Worm (Caenorhabditis elegans): ENCODE data around the gene Y45F10C.2.

Y45F10C.2 gene

ce11 chrIV:13696900-13697299, 34.4 kb upstream of the Y45F10C.2 start:
- TF ChIP-seq nhr-11 (tag; optimal IDR thresholded peaks at IDR 0.05) (no peak), blmp-1 (tag; optimal IDR thresholded peaks at IDR 0.05; ENCODE audit: insufficient read depth) (no peak)

DNA sequence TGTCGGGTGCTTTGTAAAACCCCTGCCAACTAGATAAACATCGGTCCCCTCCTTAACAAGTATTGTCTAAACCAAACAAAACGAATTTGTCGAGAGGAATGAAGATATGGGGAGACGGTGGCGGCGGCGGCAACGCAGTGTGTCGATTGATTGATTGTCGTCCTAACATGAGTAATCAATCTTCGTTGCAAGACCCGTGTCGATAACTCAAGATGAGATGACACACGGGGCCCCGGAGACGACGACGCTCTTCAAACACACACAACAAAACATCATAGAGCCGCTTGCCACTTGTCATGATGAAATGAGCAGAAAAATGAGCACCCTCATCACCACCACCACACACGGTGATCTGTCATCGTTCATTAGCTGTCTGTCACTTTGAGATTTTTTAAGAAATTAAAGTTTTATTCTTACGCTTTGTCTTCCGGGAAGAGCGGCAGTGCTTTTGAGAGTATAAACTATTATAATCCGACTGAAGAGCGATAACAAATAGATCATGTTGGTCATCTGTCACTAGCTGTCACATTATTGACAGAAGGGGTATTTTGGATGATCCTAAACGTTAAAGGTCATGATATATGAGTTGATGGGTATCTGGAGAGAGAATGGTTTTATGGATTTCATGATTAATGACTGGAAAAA, 33.4 kb upstream of the Y45F10C.2 start:
- TF ChIP-seq nhr-23 (tag; optimal IDR thresholded peaks at IDR 0.05) = no peak
- TF ChIP-seq unc-62 (GFP tag; optimal IDR thresholded peaks at IDR 0.05) = peak; percentile 97
- TF ChIP-seq lsy-2 (tag; optimal IDR thresholded peaks at IDR 0.05) = peak in 1 of 2 experiments; percentile 36
- no peak for TF ChIP-seq nhr-77 (tag; optimal IDR thresholded peaks at IDR 0.05)
- TF ChIP-seq sma-9 (GFP tag; optimal IDR thresholded peaks at IDR 0.05) = peak; percentile 37
- TF ChIP-seq sma-9 (tag; optimal IDR thresholded peaks at IDR 0.05) = no peak
- no peak for TF ChIP-seq ceh-82 (tag; optimal IDR thresholded peaks at IDR 0.05)
- no peak for TF ChIP-seq R02D3.7 (tag; optimal IDR thresholded peaks at IDR 0.05)
- TF ChIP-seq nhr-11 (tag; optimal IDR thresholded peaks at IDR 0.05) = no peak
- TF ChIP-seq lin-11 (tag; optimal IDR thresholded peaks at IDR 0.05) = no peak
- no peak for TF ChIP-seq egl-27 (tag; optimal IDR thresholded peaks at IDR 0.05)
- peak; percentile 97 for TF ChIP-seq mab-5 (tag; optimal IDR thresholded peaks at IDR 0.05)
- peak; percentile 32 for TF ChIP-seq zag-1 (tag; optimal IDR thresholded peaks at IDR 0.05)
- TF ChIP-seq nhr-237 (tag; optimal IDR thresholded peaks at IDR 0.05) = no peak
- peak; percentile 19 for TF ChIP-seq crh-2 (tag; optimal IDR thresholded peaks at IDR 0.05)
- TF ChIP-seq elt-1 (tag; optimal IDR thresholded peaks at IDR 0.05) = no peak
- no peak for TF ChIP-seq peb-1 (tag; optimal IDR thresholded peaks at IDR 0.05)
- no peak for TF ChIP-seq ztf-1 (GFP tag; conservative IDR thresholded peaks at IDR 0.05)
- TF ChIP-seq blmp-1 (tag; optimal IDR thresholded peaks at IDR 0.05; ENCODE audit: insufficient read depth) = no peak
- no peak for TF ChIP-seq nhr-21 (tag; optimal IDR thresholded peaks at IDR 0.05)
- peak; percentile 93 for TF ChIP-seq lin-39 (tag; optimal IDR thresholded peaks at IDR 0.05)
- TF ChIP-seq C34F6.9 (tag; optimal IDR thresholded peaks at IDR 0.05) = no peak
- no peak for TF ChIP-seq alr-1 (tag; optimal IDR thresholded peaks at IDR 0.05)
- TF ChIP-seq nhr-129 (tag; optimal IDR thresholded peaks at IDR 0.05) = peak; percentile 78
- TF ChIP-seq ZK546.5 (tag; optimal IDR thresholded peaks at IDR 0.05) = no peak
- TF ChIP-seq sma-3 (GFP tag; optimal IDR thresholded peaks at IDR 0.05) = no peak
- peak; percentile 33 for TF ChIP-seq Y55F3AM.14 (GFP tag; optimal IDR thresholded peaks at IDR 0.05)
- no peak for TF ChIP-seq snpc-4 (tag; optimal IDR thresholded peaks at IDR 0.05)
- no peak for TF ChIP-seq elt-3 (tag; optimal IDR thresholded peaks at IDR 0.05)
- no peak for TF ChIP-seq ztf-11 (tag; optimal IDR thresholded peaks at IDR 0.05)
- TF ChIP-seq dmd-4 (tag; optimal IDR thresholded peaks at IDR 0.05) = no peak
- no peak for TF ChIP-seq mdl-1 (tag; optimal IDR thresholded peaks at IDR 0.05)
- TF ChIP-seq lin-13 (GFP tag; optimal IDR thresholded peaks at IDR 0.05) = no peak
- no peak for TF ChIP-seq nhr-6 (tag; optimal IDR thresholded peaks at IDR 0.05)
- TF ChIP-seq unc-39 (tag; optimal IDR thresholded peaks at IDR 0.05) = no peak
- TF ChIP-seq nhr-25 (tag; optimal IDR thresholded peaks at IDR 0.05) = peak; percentile 42
- no peak for TF ChIP-seq ztf-4 (tag; optimal IDR thresholded peaks at IDR 0.05)
- peak; percentile 7 for TF ChIP-seq unc-55 (GFP tag; optimal IDR thresholded peaks at IDR 0.05)
- no peak for TF ChIP-seq gmeb-1 (tag; optimal IDR thresholded peaks at IDR 0.05)
- no peak for TF ChIP-seq aly-2 (tag; optimal IDR thresholded peaks at IDR 0.05)
- peak; percentile 27 for TF ChIP-seq sem-4 (tag; optimal IDR thresholded peaks at IDR 0.05)
- no peak for TF ChIP-seq ama-1 (optimal IDR thresholded peaks at IDR 0.05)
- TF ChIP-seq ceh-16 (tag; optimal IDR thresholded peaks at IDR 0.05) = peak; percentile 98
- TF ChIP-seq skn-1 (tag; optimal IDR thresholded peaks at IDR 0.05) = no peak
- peak; percentile 68 for TF ChIP-seq F13H6.1 (tag; optimal IDR thresholded peaks at IDR 0.05)
- TF ChIP-seq mbf-1 (tag; optimal IDR thresholded peaks at IDR 0.05) = no peak
- no peak for TF ChIP-seq fos-1 (tag; optimal IDR thresholded peaks at IDR 0.05)
- TF ChIP-seq nhr-12 (tag; optimal IDR thresholded peaks at IDR 0.05) = no peak
- no peak for TF ChIP-seq nhr-10 (tag; optimal IDR thresholded peaks at IDR 0.05)
